Fruit fly (Drosophila melanogaster) whole organism: ENCODE measurements around the gene CG43694.

Source experiments
- CG8478 ChIP-seq: fragments of >200 bp; optimal IDR thresholded peaks from 2 replicates; lab custom pipeline; 2018; ENCODE audit warnings: inconsistent platforms
- Dll ChIP-seq: fragments of >200 bp; optimal IDR thresholded peaks from 2 replicates; lab custom pipeline; 2017
- EcR ChIP-seq, 2 experiments: fragments of >200 bp; optimal IDR thresholded peaks; 2 replicates each; lab custom pipeline; 2017; ENCODE audit warnings: missing biosample characterization in 2 of 2, missing genetic modification characterization in 2 of 2, missing genetic modification reagents in 2 of 2
- pan ChIP-seq: fragments of >200 bp; optimal IDR thresholded peaks from 2 replicates; lab custom pipeline; 2017
- usp ChIP-seq: fragments of >200 bp; optimal IDR thresholded peaks from 2 replicates; lab custom pipeline; 2017; ENCODE audit warnings: missing biosample characterization, missing genetic modification characterization, mixed read lengths

dm6 chr3R:23425929-23426328 is at the start of gene CG43694:
- no peak for TF ChIP-seq pan (lab: Kevin White, UChicago)
- TF ChIP-seq Dll: no peak
- TF ChIP-seq EcR (GFP tag; optimal IDR thresholded peaks at IDR 0.05; lab: Kevin White, UChicago): no peak
- TF ChIP-seq CG8478 (lab: Kevin White, UChicago): no peak
- TF ChIP-seq usp: no peak
